Worm (Caenorhabditis elegans) whole organism, mixed stage, embryonic: Measurements from ENCODE around the gene F22F1.2.

Experiments used
- M03D4.4 ChIP-seq: sonication (generic microtip); optimal IDR thresholded peaks from 2 replicates; lab custom pipeline; 2017; ENCODE audit warnings: mild to moderate bottlenecking, missing genetic modification characterization, missing compliant biosample characterization
- ceh-39 ChIP-seq: fragments of 150-350 bp; optimal IDR thresholded peaks from 2 replicates; lab custom pipeline; 2014; ENCODE audit warnings: missing biosample characterization, missing genetic modification characterization
- cnd-1 ChIP-seq: fragments of 200-800 bp; sonication (Bioruptor generic); optimal IDR thresholded peaks from 2 replicates; lab custom pipeline; 2018; ENCODE audit warnings: mild to moderate bottlenecking, missing genetic modification characterization, missing compliant biosample characterization
- elt-3 ChIP-seq: fragments of 150-350 bp; optimal IDR thresholded peaks from 2 replicates; lab custom pipeline; 2014; ENCODE audit warnings: missing biosample characterization, missing genetic modification characterization
- mab-5 ChIP-seq: fragments of 150-350 bp; optimal IDR thresholded peaks from 2 replicates; lab custom pipeline; 2014; ENCODE audit warnings: missing biosample characterization, missing genetic modification characterization
- mep-1 ChIP-seq: fragments of 150-350 bp; optimal IDR thresholded peaks from 2 replicates; lab custom pipeline; 2017; ENCODE audit warnings: missing biosample characterization, missing genetic modification reagents, missing genetic modification characterization, inconsistent platforms
- nhr-237 ChIP-seq: fragments of 150-350 bp; optimal IDR thresholded peaks from 2 replicates; lab custom pipeline; 2014; ENCODE audit warnings: missing biosample characterization, missing genetic modification characterization
- unc-62 ChIP-seq: fragments of 150-350 bp; optimal IDR thresholded peaks from 2 replicates; lab custom pipeline; 2014; ENCODE audit warnings: missing biosample characterization, missing genetic modification reagents, missing genetic modification characterization

DNA sequence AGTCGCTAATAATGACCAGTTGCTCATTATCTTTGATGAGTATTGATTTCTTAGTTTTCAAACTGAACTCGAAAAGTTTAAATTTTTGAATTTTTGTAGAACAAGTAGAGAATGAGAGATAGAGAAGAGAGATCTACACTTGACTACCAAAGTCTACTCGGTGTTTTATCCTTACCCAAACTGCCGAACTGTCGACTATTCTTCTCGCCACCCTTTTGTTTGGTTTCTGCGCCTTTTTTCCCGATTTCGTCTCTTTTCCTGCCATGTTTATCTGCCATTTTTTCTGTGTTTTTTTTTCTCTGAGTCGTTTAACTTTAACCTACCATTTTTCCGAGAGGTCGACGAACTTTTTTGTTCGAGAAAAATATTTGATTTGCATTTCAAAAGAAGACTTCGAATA, 27.3 kb downstream of the F22F1.2 start, which contains the start of gene C02B8.12:
- TF ChIP-seq unc-62 = no peak
- TF ChIP-seq M03D4.4 = no peak
- no peak for TF ChIP-seq mab-5
- TF ChIP-seq cnd-1 (tag; lab: Kevin White, UChicago) = no peak
- no peak for TF ChIP-seq ceh-39 (tag; lab: Kevin White, UChicago)
- no peak for TF ChIP-seq elt-3
- no peak for TF ChIP-seq mep-1 (tag; lab: Kevin White, UChicago)
- TF ChIP-seq nhr-237 (tag; lab: Kevin White, UChicago) = no peak
